Fruit fly (Drosophila melanogaster): ENCODE results near the gene Sfxn1-3.

Sfxn1-3 gene

dm6 chr3R:4400497-4400833 is 22.1 kb downstream of the Sfxn1-3 start, which contains the start of gene CG14647 (continued):
- TF ChIP-seq CG11723 (GFP tag; optimal IDR thresholded peaks at IDR 0.05) (no peak), MTF-1 (GFP tag; optimal IDR thresholded peaks at IDR 0.05; ENCODE audit: borderline replicate concordance) (no peak), abd-A (tag; optimal IDR thresholded peaks at IDR 0.05) (no peak), CG1529 (GFP tag; optimal IDR thresholded peaks at IDR 0.05) (no peak), jigr1 (GFP tag; IDR thresholded peaks at IDR 0.05) (no peak), CG12299 (tag; optimal IDR thresholded peaks at IDR 0.05) (no peak), crc (GFP tag; optimal IDR thresholded peaks at IDR 0.05) (no peak), MESR4 (GFP tag; optimal IDR thresholded peaks at IDR 0.05) (peak; percentile 65), dysf (GFP tag; IDR thresholded peaks at IDR 0.05) (no peak), CG8765 (GFP tag; IDR thresholded peaks at IDR 0.05) (no peak), CG6813 (GFP tag; optimal IDR thresholded peaks at IDR 0.05) (no peak), Ravus (GFP tag; IDR thresholded peaks at IDR 0.05) (no peak), CG1603 (tag; optimal IDR thresholded peaks at IDR 0.05) (no peak), Drgx (GFP tag; IDR thresholded peaks at IDR 0.05) (no peak), salm (tag; optimal IDR thresholded peaks at IDR 0.05) (no peak), CG32772 (GFP tag; IDR thresholded peaks at IDR 0.05) (no peak), disco-r (GFP tag; optimal IDR thresholded peaks at IDR 0.05) (no peak), sna (GFP tag; IDR thresholded peaks at IDR 0.05; ENCODE audit: partially characterized antibody) (no peak), CG18619 (GFP tag; optimal IDR thresholded peaks at IDR 0.05) (no peak), CG34422 (GFP tag; IDR thresholded peaks at IDR 0.05) (peak; percentile 23; the same call in 1 of the 3 replicates), luna (GFP tag; optimal IDR thresholded peaks at IDR 0.05) (no peak), oc (tag; optimal IDR thresholded peaks at IDR 0.05) (no peak), usp (GFP tag; optimal IDR thresholded peaks at IDR 0.05) (no peak), CG2712 (tag; optimal IDR thresholded peaks at IDR 0.05) (no peak), sr (GFP tag; IDR thresholded peaks at IDR 0.05) (peak; percentile 36; the same call in 1 of the 3 replicates), Tbp (GFP tag; optimal IDR thresholded peaks at IDR 0.05) (no peak), CG12769 (tag; optimal IDR thresholded peaks at IDR 0.05) (peak; percentile 4), CG7372 (GFP tag; IDR thresholded peaks at IDR 0.05) (no peak), CG1024 (GFP tag; IDR thresholded peaks at IDR 0.05) (peak; percentile 54; the same call in 1 of the 2 replicates), CG7357 (GFP tag; IDR thresholded peaks at IDR 0.05) (no peak), wek (GFP tag; optimal IDR thresholded peaks at IDR 0.05) (no peak), zf30C (GFP tag; optimal IDR thresholded peaks at IDR 0.05) (no peak), prd (optimal IDR thresholded peaks at IDR 0.05) (no peak), prd (GFP tag; IDR thresholded peaks at IDR 0.05) (no peak), CG2116 (GFP tag; optimal IDR thresholded peaks at IDR 0.05) (no peak), sqz (GFP tag; optimal IDR thresholded peaks at IDR 0.05) (no peak), crol (GFP tag; IDR thresholded peaks at IDR 0.05) (0 out of 2 replicates have a peak, but pooled peaks have one; percentile 19), CG13624 (GFP tag; optimal IDR thresholded peaks at IDR 0.05) (no peak), CG3407 (GFP tag; optimal IDR thresholded peaks at IDR 0.05) (no peak), CG4424 (GFP tag; optimal IDR thresholded peaks at IDR 0.05) (no peak), fd3F (GFP tag; optimal IDR thresholded peaks at IDR 0.05) (no peak), stc (GFP tag; IDR thresholded peaks at IDR 0.05) (no peak), MBD-R2 (GFP tag; IDR thresholded peaks at IDR 0.05) (peak; percentile 67), pb (GFP tag; optimal IDR thresholded peaks at IDR 0.05) (no peak), BEAF-32 (GFP tag; optimal IDR thresholded peaks at IDR 0.05) (no peak), sd (tag; optimal IDR thresholded peaks at IDR 0.05) (no peak), CG4404 (GFP tag; IDR thresholded peaks at IDR 0.05) (no peak), trem (tag; optimal IDR thresholded peaks at IDR 0.05) (no peak), Hand (GFP tag; optimal IDR thresholded peaks at IDR 0.05) (no peak), CG1602 (GFP tag; optimal IDR thresholded peaks at IDR 0.05) (no peak), Deaf1 (tag; optimal IDR thresholded peaks at IDR 0.05) (no peak), Hsf (GFP tag; optimal IDR thresholded peaks at IDR 0.05) (no peak), CG33213 (GFP tag; optimal IDR thresholded peaks at IDR 0.05) (no peak)
